Worm (Caenorhabditis elegans) whole organism, L1 larva: ENCODE results near the gene C29F7.2.

Experiments
- C16A3.4 ChIP-seq: fragments of 150-350 bp; optimal IDR thresholded peaks from 2 replicates; lab custom pipeline; 2014; ENCODE audit warnings: missing biosample characterization, missing genetic modification characterization
- C34B4.2 ChIP-seq: sonication (generic microtip); optimal IDR thresholded peaks from 2 replicates; lab custom pipeline; 2017; ENCODE audit warnings: mild to moderate bottlenecking, missing genetic modification characterization, missing compliant biosample characterization
- alr-1 ChIP-seq: fragments of 200-800 bp; sonication (Bioruptor generic); optimal IDR thresholded peaks from 2 replicates; lab custom pipeline; 2018; ENCODE audit warnings: borderline replicate concordance, mild to moderate bottlenecking, missing genetic modification characterization, missing compliant biosample characterization
- blmp-1 ChIP-seq: fragments of 150-350 bp; optimal IDR thresholded peaks from 2 replicates; lab custom pipeline; 2014; ENCODE audit warnings: missing biosample characterization, missing genetic modification characterization
- ceh-8 ChIP-seq: fragments of 200-800 bp; sonication (Bioruptor generic); optimal IDR thresholded peaks from 2 replicates; lab custom pipeline; 2018; ENCODE audit warnings: mild to moderate bottlenecking, missing genetic modification characterization, moderate library complexity, missing compliant biosample characterization
- ceh-82 ChIP-seq, 3 experiments: fragments of 150-350 bp in 1 of 3; sonication (generic microtip) in 2 of 3; optimal IDR thresholded peaks; 2 replicates each; lab custom pipeline; 2014 to 2017; ENCODE audit warnings: missing biosample characterization in 3 of 3, missing genetic modification characterization in 3 of 3
- ceh-88 ChIP-seq: fragments of 200-800 bp; sonication (Bioruptor generic); IDR thresholded peaks from 2 replicates; pipeline ENCODE4 v1.3.6; 2022; ENCODE audit warnings: missing genetic modification characterization, missing compliant biosample characterization
- ces-1 ChIP-seq: fragments of 150-350 bp; optimal IDR thresholded peaks from 2 replicates; lab custom pipeline; 2014; ENCODE audit warnings: missing biosample characterization, missing genetic modification reagents, missing genetic modification characterization
- dsc-1 ChIP-seq: sonication (generic microtip); optimal IDR thresholded peaks from 2 replicates; lab custom pipeline; 2016; ENCODE audit warnings: mild to moderate bottlenecking, missing genetic modification characterization, missing compliant biosample characterization
- efl-1 ChIP-seq, 4 experiments: fragments of 150-350 bp; optimal IDR thresholded peaks in 3 of 4; peaks in 1 of 4; 1 replicate in 1 of 4; 2 replicates in 3 of 4; lab custom pipeline; 2014; ENCODE audit warnings: missing biosample characterization in 2 of 4, missing genetic modification characterization in 2 of 4, missing genetic modification reagents in 2 of 4
- efl-3 ChIP-seq: fragments of 200-800 bp; sonication (Bioruptor generic); optimal IDR thresholded peaks from 2 replicates; lab custom pipeline; 2018; ENCODE audit warnings: mild to moderate bottlenecking, missing genetic modification characterization, missing compliant biosample characterization
- egl-13 ChIP-seq: sonication (generic microtip); optimal IDR thresholded peaks from 2 replicates; lab custom pipeline; 2016; ENCODE audit warnings: missing genotype, missing genetic modification reagents, missing genetic modification characterization, missing compliant biosample characterization
- elt-2 ChIP-seq: sonication (generic microtip); optimal IDR thresholded peaks from 2 replicates; lab custom pipeline; 2016; ENCODE audit warnings: missing genetic modification characterization, mild to moderate bottlenecking, inconsistent platforms, missing compliant biosample characterization, missing genetic modification reagents
- ets-5 ChIP-seq: fragments of 200-800 bp; sonication (Bioruptor generic); IDR thresholded peaks from 2 replicates; pipeline ENCODE4 v1.3.6; 2022; ENCODE audit warnings: missing genetic modification characterization, missing compliant biosample characterization
- fkh-8 ChIP-seq: sonication (generic microtip); optimal IDR thresholded peaks from 2 replicates; lab custom pipeline; 2016; ENCODE audit warnings: mild to moderate bottlenecking, missing genetic modification characterization, missing compliant biosample characterization
- isw-1 ChIP-seq: fragments of 200-800 bp; sonication (Bioruptor generic); IDR thresholded peaks from 2 replicates; pipeline ENCODE4 v1.3.6; 2022; ENCODE audit warnings: missing genetic modification characterization, missing compliant biosample characterization
- lin-14 ChIP-seq: fragments of 200-800 bp; sonication (Bioruptor generic); optimal IDR thresholded peaks from 2 replicates; lab custom pipeline; 2018; ENCODE audit warnings: mild to moderate bottlenecking, missing genetic modification characterization, moderate library complexity, missing compliant biosample characterization
- lin-35 ChIP-seq, 2 experiments: fragments of 150-350 bp; optimal IDR thresholded peaks; 2 replicates each; lab custom pipeline; 2014; ENCODE audit warnings: missing biosample characterization in 2 of 2, missing genetic modification characterization in 2 of 2, missing genetic modification reagents in 2 of 2
- lir-3 ChIP-seq: sonication (generic microtip); optimal IDR thresholded peaks from 2 replicates; lab custom pipeline; 2016; ENCODE audit warnings: mild to moderate bottlenecking, missing genetic modification characterization, moderate library complexity, missing compliant biosample characterization; ENCODE audit not compliant: poor library complexity
- lsy-2 ChIP-seq, 2 experiments: fragments of 150-350 bp; optimal IDR thresholded peaks; 2 replicates each; lab custom pipeline; 2014; ENCODE audit warnings: missing biosample characterization in 2 of 2, missing genetic modification characterization in 2 of 2
- mef-2 ChIP-seq: fragments of 150-350 bp; optimal IDR thresholded peaks from 2 replicates; lab custom pipeline; 2014; ENCODE audit warnings: missing biosample characterization, missing genetic modification characterization
- mep-1 ChIP-seq: fragments of 150-350 bp; optimal IDR thresholded peaks from 2 replicates; lab custom pipeline; 2014; ENCODE audit warnings: missing biosample characterization, missing genetic modification characterization
- nhr-12 ChIP-seq: sonication (generic microtip); optimal IDR thresholded peaks from 2 replicates; lab custom pipeline; 2017; ENCODE audit warnings: missing biosample characterization, missing genetic modification characterization
- nhr-19 ChIP-seq: fragments of 200-800 bp; sonication (Bioruptor generic); conservative IDR thresholded peaks from 2 replicates; pipeline ENCODE4 v1.3.6; 2022; ENCODE audit warnings: missing genetic modification characterization, missing compliant biosample characterization
- nhr-20 ChIP-seq: sonication (generic microtip); optimal IDR thresholded peaks from 2 replicates; lab custom pipeline; 2016; ENCODE audit warnings: mild to moderate bottlenecking, missing genetic modification characterization, missing compliant biosample characterization
- nhr-47 ChIP-seq: sonication (generic microtip); optimal IDR thresholded peaks from 2 replicates; lab custom pipeline; 2016; ENCODE audit warnings: mild to moderate bottlenecking, missing genetic modification characterization, moderate library complexity, missing compliant biosample characterization
- nhr-71 ChIP-seq: sonication (generic microtip); optimal IDR thresholded peaks from 2 replicates; lab custom pipeline; 2016; ENCODE audit warnings: mild to moderate bottlenecking, missing genetic modification characterization, moderate library complexity, missing compliant biosample characterization
- nhr-84 ChIP-seq: sonication (generic microtip); optimal IDR thresholded peaks from 2 replicates; lab custom pipeline; 2017; ENCODE audit warnings: missing biosample characterization, missing genetic modification characterization
- nhr-90 ChIP-seq: sonication (generic microtip); optimal IDR thresholded peaks from 2 replicates; lab custom pipeline; 2016; ENCODE audit warnings: mild to moderate bottlenecking, missing genetic modification characterization, missing compliant biosample characterization; ENCODE audit not compliant: poor library complexity
- pag-3 ChIP-seq: sonication (generic microtip); optimal IDR thresholded peaks from 2 replicates; lab custom pipeline; 2017; ENCODE audit warnings: missing genetic modification characterization, mild to moderate bottlenecking, missing compliant biosample characterization, antibody characterized with exemption, borderline replicate concordance; ENCODE audit not compliant: insufficient read depth
- rnt-1 ChIP-seq: sonication (generic microtip); optimal IDR thresholded peaks from 2 replicates; lab custom pipeline; 2016; ENCODE audit warnings: mild to moderate bottlenecking, missing genetic modification characterization, moderate library complexity, missing compliant biosample characterization
- skn-1 ChIP-seq: fragments of 150-350 bp; optimal IDR thresholded peaks from 2 replicates; lab custom pipeline; 2014; ENCODE audit warnings: missing biosample characterization, missing genetic modification characterization
- snpc-4 ChIP-seq: fragments of 150-350 bp; optimal IDR thresholded peaks from 2 replicates; lab custom pipeline; 2014; ENCODE audit warnings: missing biosample characterization, missing genetic modification characterization
- snu-23 ChIP-seq: sonication (generic microtip); optimal IDR thresholded peaks from 2 replicates; lab custom pipeline; 2016; ENCODE audit warnings: missing genetic modification characterization, missing compliant biosample characterization
- sox-4 ChIP-seq: sonication (generic microtip); optimal IDR thresholded peaks from 2 replicates; lab custom pipeline; 2016; ENCODE audit warnings: missing genetic modification characterization, missing compliant biosample characterization
- sptf-1 ChIP-seq: fragments of 150-350 bp; optimal IDR thresholded peaks from 2 replicates; lab custom pipeline; 2014; ENCODE audit warnings: missing biosample characterization, missing genetic modification characterization
- swsn-7 ChIP-seq: sonication (generic microtip); optimal IDR thresholded peaks from 2 replicates; lab custom pipeline; 2016; ENCODE audit warnings: missing genetic modification characterization, missing compliant biosample characterization
- tbx-2 ChIP-seq: sonication (generic microtip); optimal IDR thresholded peaks from 2 replicates; lab custom pipeline; 2016; ENCODE audit warnings: missing genetic modification characterization, missing compliant biosample characterization
- tlp-1 ChIP-seq: fragments of 150-350 bp; optimal IDR thresholded peaks from 2 replicates; lab custom pipeline; 2014; ENCODE audit warnings: missing biosample characterization, missing genetic modification characterization
- unc-130 ChIP-seq: fragments of 150-350 bp; optimal IDR thresholded peaks from 2 replicates; lab custom pipeline; 2017; ENCODE audit warnings: missing biosample characterization, missing genetic modification characterization, inconsistent platforms
- unc-62 ChIP-seq: fragments of 150-350 bp; optimal IDR thresholded peaks from 2 replicates; lab custom pipeline; 2014; ENCODE audit warnings: missing biosample characterization, missing genetic modification reagents, missing genetic modification characterization
- unc-98 ChIP-seq: fragments of 200-800 bp; sonication (Bioruptor generic); IDR thresholded peaks from 2 replicates; pipeline ENCODE4 v1.3.6; 2022; ENCODE audit warnings: missing genetic modification characterization, missing compliant biosample characterization
- xbp-1 ChIP-seq: sonication (generic microtip); optimal IDR thresholded peaks from 2 replicates; lab custom pipeline; 2016; ENCODE audit warnings: missing genetic modification characterization, missing compliant biosample characterization
- zag-1 ChIP-seq: fragments of 150-350 bp; optimal IDR thresholded peaks from 2 replicates; lab custom pipeline; 2014; ENCODE audit warnings: missing biosample characterization, missing genetic modification characterization
- zip-4 ChIP-seq: fragments of 200-800 bp; sonication (Bioruptor generic); optimal IDR thresholded peaks from 2 replicates; lab custom pipeline; 2018; ENCODE audit warnings: mild to moderate bottlenecking, missing genetic modification characterization, moderate library complexity, missing compliant biosample characterization
- ztf-11 ChIP-seq, 2 experiments: sonication (generic microtip); optimal IDR thresholded peaks; 2 replicates each; lab custom pipeline; 2016 to 2017; ENCODE audit warnings: missing genetic modification characterization in 2 of 2, missing biosample characterization in 1 of 2, missing compliant biosample characterization in 1 of 2
- ztf-4 ChIP-seq: fragments of 150-350 bp; optimal IDR thresholded peaks from 2 replicates; lab custom pipeline; 2014; ENCODE audit warnings: missing biosample characterization, missing genetic modification characterization

Gene C29F7.2

DNA sequence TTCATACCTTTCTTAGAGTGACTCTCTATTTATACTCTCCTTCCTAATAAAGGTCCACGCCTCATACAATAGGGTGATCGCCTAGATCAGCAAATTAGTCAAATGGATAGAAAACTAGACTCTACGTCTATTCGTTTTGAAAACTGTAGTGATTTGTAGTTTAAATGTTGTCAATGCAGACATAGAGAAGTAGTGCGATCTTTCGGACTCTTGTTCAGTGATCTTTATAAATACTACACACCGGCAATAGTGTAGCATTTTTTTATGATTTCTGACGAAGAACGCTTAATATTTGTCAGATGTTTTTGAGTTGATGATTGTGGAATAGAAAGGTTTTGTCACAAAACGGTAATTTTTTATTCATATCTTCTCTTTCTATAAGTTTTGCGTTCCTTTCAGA, 4.6 kb upstream of the C29F7.2 start:
- TF ChIP-seq skn-1 (no peak), snpc-4 (no peak), nhr-20 (tag; lab: Kevin White, UChicago) (peak; percentile 71), ceh-88 (GFP tag; lab: Robert Waterston, UW) (no peak), nhr-12 (tag; lab: Kevin White, UChicago) (no peak), snu-23 (GFP tag; lab: Kevin White, UChicago) (peak; percentile 4), nhr-47 (tag; lab: Kevin White, UChicago) (no peak), efl-3 (GFP tag; lab: Kevin White, UChicago) (no peak), nhr-84 (tag; lab: Kevin White, UChicago) (no peak), blmp-1 (tag; lab: Kevin White, UChicago) (no peak)

DNA sequence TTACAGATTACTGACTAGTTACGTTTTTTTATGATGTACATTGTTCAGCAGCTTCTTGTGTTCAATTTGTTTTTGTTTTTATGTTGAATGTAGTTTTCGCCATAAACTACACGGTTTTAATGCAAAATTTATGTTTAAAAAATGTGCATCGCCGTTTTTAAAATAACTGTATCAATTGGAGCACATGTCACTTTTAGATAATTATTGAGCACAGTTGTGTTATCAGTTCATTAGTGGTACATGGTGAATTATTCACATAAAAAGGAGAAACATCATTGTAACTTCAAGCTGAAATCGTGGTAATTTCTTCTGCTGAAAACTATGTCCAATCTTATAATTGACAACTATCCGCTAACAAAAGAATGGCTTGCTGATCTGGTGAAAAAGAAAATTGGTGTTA, 3.6 kb upstream of the C29F7.2 start:
- TF ChIP-seq elt-2 (tag; lab: Kevin White, UChicago): peak; percentile 40
- no peak for TF ChIP-seq blmp-1 (tag; lab: Kevin White, UChicago)
- TF ChIP-seq efl-1 (optimal IDR thresholded peaks at IDR 0.05; lab: Kevin White, UChicago): no peak
- peak in 1 of 2 experiments; percentile 8 for TF ChIP-seq efl-1 (GFP tag; optimal IDR thresholded peaks at IDR 0.05 in 1 of 2; lab: Kevin White, UChicago)
- TF ChIP-seq nhr-84 (tag; lab: Kevin White, UChicago): no peak
- TF ChIP-seq nhr-20 (tag; lab: Kevin White, UChicago): no peak
- TF ChIP-seq, all 84 proteins: peak for 2

DNA sequence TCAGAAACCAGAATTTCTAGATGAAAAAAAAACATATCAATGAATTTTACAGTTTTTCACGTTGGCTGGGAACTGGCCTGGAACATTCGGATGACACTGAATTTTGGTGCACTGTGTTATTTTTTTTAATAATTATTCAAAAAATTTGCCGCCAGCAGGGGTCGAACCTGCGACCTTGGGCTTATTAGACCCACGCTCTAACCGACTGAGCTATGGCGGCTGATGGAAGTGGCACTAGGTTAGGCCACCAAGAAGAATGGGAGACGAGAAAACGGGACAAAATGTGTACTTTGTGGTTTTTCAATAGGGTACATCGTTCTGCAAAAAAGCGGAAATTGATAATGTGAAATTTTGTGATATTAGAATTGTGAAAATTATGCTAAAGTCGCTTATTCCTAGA, 904 bp upstream of the C29F7.2 start:
- TF ChIP-seq pag-3 (no peak), egl-13 (no peak), C34B4.2 (tag; lab: Kevin White, UChicago) (no peak), sox-4 (tag; lab: Kevin White, UChicago) (no peak), alr-1 (tag; lab: Kevin White, UChicago) (no peak), rnt-1 (tag; lab: Kevin White, UChicago) (peak; percentile 35), isw-1 (GFP tag; lab: Robert Waterston, UW) (no peak), sptf-1 (tag; lab: Kevin White, UChicago) (no peak), dsc-1 (tag; lab: Kevin White, UChicago) (peak; percentile 54), nhr-47 (tag; lab: Kevin White, UChicago) (peak; percentile 45), efl-1 (optimal IDR thresholded peaks at IDR 0.05; lab: Kevin White, UChicago) (no peak), efl-1 (GFP tag; optimal IDR thresholded peaks at IDR 0.05 in 1 of 2; lab: Kevin White, UChicago) (no peak), nhr-71 (tag; lab: Kevin White, UChicago) (peak; percentile 50), swsn-7 (peak; percentile 21), ztf-11 (tag; optimal IDR thresholded peaks at IDR 0.05; lab: Kevin White, UChicago) (no peak), skn-1 (peak; percentile 6), nhr-90 (tag; lab: Kevin White, UChicago) (peak; percentile 44), C16A3.4 (peak; percentile 5), mep-1 (peak; percentile 33), xbp-1 (tag; lab: Kevin White, UChicago) (peak; percentile 20), ceh-8 (GFP tag; lab: Kevin White, UChicago) (no peak), tlp-1 (tag; lab: Kevin White, UChicago) (no peak), unc-98 (GFP tag; lab: Robert Waterston, UW) (no peak), unc-130 (tag; lab: Kevin White, UChicago) (no peak), mef-2 (tag; lab: Kevin White, UChicago) (no peak), tbx-2 (tag; lab: Kevin White, UChicago) (peak; percentile 10), nhr-20 (tag; lab: Kevin White, UChicago) (peak; percentile 56), ets-5 (GFP tag; lab: Robert Waterston, UW) (no peak), ceh-82 (tag; optimal IDR thresholded peaks at IDR 0.05; lab: Kevin White, UChicago) (peak in 1 of 3 experiments; percentile 27), nhr-19 (GFP tag; lab: Robert Waterston, UW) (peak; percentile 51), lin-14 (GFP tag; lab: Kevin White, UChicago) (peak; percentile 29), lsy-2 (tag; optimal IDR thresholded peaks at IDR 0.05; lab: Kevin White, UChicago) (peak in 1 of 2 experiments; percentile 23), zip-4 (GFP tag; lab: Kevin White, UChicago) (no peak), ces-1 (no peak), elt-2 (tag; lab: Kevin White, UChicago) (peak; percentile 2), zag-1 (no peak), ztf-4 (no peak), lir-3 (tag; lab: Kevin White, UChicago) (peak; percentile 10), unc-62 (no peak), fkh-8 (tag; lab: Kevin White, UChicago) (no peak), lin-35 (GFP tag; optimal IDR thresholded peaks at IDR 0.05; lab: Kevin White, UChicago) (peak in 1 of 2 experiments; percentile 43)
